Fruit fly (Drosophila melanogaster) whole organism, embryonic: ENCODE data around the gene Aasdh.

Source experiments
- B-H2 ChIP-seq: fragments of 200-800 bp; sonication (Bioruptor generic); optimal IDR thresholded peaks from 2 replicates; lab custom pipeline; 2018; ENCODE audit warnings: missing biosample characterization, mild to moderate bottlenecking, missing genetic modification characterization
- Bdp1 ChIP-seq: fragments of 200-800 bp; sonication (Bioruptor generic); optimal IDR thresholded peaks from 3 replicates; lab custom pipeline; 2016; ENCODE audit warnings: missing biosample characterization, missing genetic modification characterization
- CG11247 ChIP-seq: fragments of 200-800 bp; sonication (Bioruptor generic); IDR thresholded peaks from 2 replicates; pipeline ENCODE4 v1.3.6; 2022; ENCODE audit warnings: missing biosample characterization, missing genetic modification characterization
- CG14050 ChIP-seq: fragments of 200-800 bp; sonication (Bioruptor generic); IDR thresholded peaks from 3 replicates; pipeline ENCODE4 v1.3.6; 2022; ENCODE audit warnings: missing biosample characterization, missing genetic modification characterization
- CG1529 ChIP-seq: fragments of 200-800 bp; sonication (Bioruptor generic); optimal IDR thresholded peaks from 3 replicates; lab custom pipeline; 2018; ENCODE audit warnings: missing biosample characterization, missing genetic modification characterization
- CG15479 ChIP-seq: fragments of 200-800 bp; sonication (Bioruptor generic); optimal IDR thresholded peaks from 3 replicates; lab custom pipeline; 2019; ENCODE audit warnings: missing biosample characterization, mild to moderate bottlenecking, missing genetic modification characterization, moderate library complexity
- CG15601 ChIP-seq: fragments of 200-800 bp; sonication (Bioruptor generic); optimal IDR thresholded peaks from 3 replicates; lab custom pipeline; 2019; ENCODE audit warnings: missing biosample characterization, mild to moderate bottlenecking, missing genetic modification characterization, moderate library complexity
- CG18262 ChIP-seq: fragments of 200-800 bp; optimal IDR thresholded peaks from 3 replicates; lab custom pipeline; 2019; ENCODE audit warnings: missing biosample characterization, mild to moderate bottlenecking, missing genetic modification characterization, moderate library complexity
- CG2678 ChIP-seq: fragments of 200-800 bp; sonication (Bioruptor generic); optimal IDR thresholded peaks from 3 replicates; lab custom pipeline; 2019; ENCODE audit warnings: missing biosample characterization, mild to moderate bottlenecking, missing genetic modification characterization, moderate library complexity
- CG31224 ChIP-seq: fragments of 200-800 bp; sonication (Bioruptor generic); IDR thresholded peaks from 2 replicates; pipeline ENCODE4 v1.3.6; 2022; ENCODE audit warnings: missing biosample characterization, missing genetic modification characterization
- CG31365 ChIP-seq: fragments of 200-800 bp; sonication (Bioruptor generic); optimal IDR thresholded peaks from 2 replicates; lab custom pipeline; 2018; ENCODE audit warnings: missing biosample characterization, mild to moderate bottlenecking, missing genetic modification characterization
- CG31388 ChIP-seq: fragments of 200-800 bp; sonication (Bioruptor generic); optimal IDR thresholded peaks from 2 replicates; lab custom pipeline; 2016; ENCODE audit warnings: missing biosample characterization, missing genetic modification characterization
- CG3163 ChIP-seq: fragments of 200-800 bp; sonication (Bioruptor generic); optimal IDR thresholded peaks from 3 replicates; lab custom pipeline; 2016; ENCODE audit warnings: missing biosample characterization, missing genetic modification characterization
- CG32767 ChIP-seq: fragments of 200-800 bp; sonication (Bioruptor generic); IDR thresholded peaks from 2 replicates; pipeline ENCODE4 v1.3.6; 2022; ENCODE audit warnings: missing biosample characterization, missing genetic modification characterization
- CG3726 ChIP-seq: fragments of 200-800 bp; sonication (Bioruptor generic); IDR thresholded peaks from 3 replicates; pipeline ENCODE4, ENCODE4 v1.3.6; 2022; ENCODE audit warnings: missing biosample characterization, missing genetic modification characterization
- CG4360 ChIP-seq: fragments of 200-800 bp; sonication (Bioruptor generic); IDR thresholded peaks from 2 replicates; pipeline ENCODE4 v1.3.6; 2022; ENCODE audit warnings: missing biosample characterization, missing genetic modification characterization
- CG43689 ChIP-seq: fragments of 200-800 bp; sonication (Bioruptor generic); IDR thresholded peaks from 2 replicates; pipeline ENCODE4 v1.3.6; 2022; ENCODE audit warnings: missing biosample characterization, missing genetic modification characterization
- CG5953 ChIP-seq: fragments of 200-800 bp; sonication (Bioruptor generic); IDR thresholded peaks from 2 replicates; pipeline ENCODE4 v1.3.6; 2022; ENCODE audit warnings: missing biosample characterization, missing genetic modification characterization
- CG6175 ChIP-seq: fragments of 200-800 bp; sonication (Bioruptor generic); IDR thresholded peaks from 3 replicates; pipeline ENCODE4 v1.3.6; 2022; ENCODE audit warnings: missing biosample characterization, missing genetic modification characterization
- CG7745 ChIP-seq: fragments of 200-800 bp; sonication (Bioruptor generic); optimal IDR thresholded peaks from 2 replicates; lab custom pipeline; 2018; ENCODE audit warnings: missing biosample characterization, mild to moderate bottlenecking, missing genetic modification characterization, moderate library complexity
- CG7963 ChIP-seq: fragments of 200-800 bp; sonication (Bioruptor generic); IDR thresholded peaks from 3 replicates; pipeline ENCODE4 v1.3.6; 2022; ENCODE audit warnings: missing biosample characterization, missing genetic modification characterization; ENCODE audit not compliant: partially characterized antibody
- CG9437 ChIP-seq: fragments of 200-800 bp; sonication (Bioruptor generic); optimal IDR thresholded peaks from 2 replicates; lab custom pipeline; 2018; ENCODE audit warnings: missing biosample characterization, mild to moderate bottlenecking, missing genetic modification characterization
- D19A ChIP-seq: fragments of 200-800 bp; optimal IDR thresholded peaks from 3 replicates; lab custom pipeline; 2019; ENCODE audit warnings: missing biosample characterization, mild to moderate bottlenecking, missing genetic modification characterization, moderate library complexity
- H15 ChIP-seq: fragments of 200-800 bp; sonication (Bioruptor generic); IDR thresholded peaks from 3 replicates; pipeline ENCODE4 v1.3.6; 2022; ENCODE audit warnings: missing biosample characterization, missing genetic modification characterization
- HLH4C ChIP-seq: fragments of 200-800 bp; sonication (Bioruptor generic); IDR thresholded peaks from 3 replicates; pipeline ENCODE4 v1.3.6; 2022; ENCODE audit warnings: missing biosample characterization, missing genetic modification characterization; ENCODE audit not compliant: partially characterized antibody
- Lpt ChIP-seq: fragments of >200 bp; optimal IDR thresholded peaks from 2 replicates; lab custom pipeline; 2018; ENCODE audit warnings: missing biosample characterization, missing genetic modification characterization
- NFAT ChIP-seq: fragments of 200-800 bp; sonication (Bioruptor generic); IDR thresholded peaks from 2 replicates; pipeline ENCODE4 v1.3.6; 2022; ENCODE audit warnings: missing biosample characterization, missing genetic modification characterization
- NfI ChIP-seq: fragments of 200-800 bp; sonication (Bioruptor generic); optimal IDR thresholded peaks from 3 replicates; lab custom pipeline; 2018; ENCODE audit warnings: missing biosample characterization, mild to moderate bottlenecking, missing genetic modification characterization, moderate library complexity
- Oaz ChIP-seq: fragments of 200-800 bp; sonication (Bioruptor generic); IDR thresholded peaks from 2 replicates; pipeline ENCODE4 v1.3.6; 2022; ENCODE audit warnings: missing biosample characterization, missing genetic modification characterization
- Oli ChIP-seq: fragments of 200-800 bp; sonication (Bioruptor generic); optimal IDR thresholded peaks from 2 replicates; lab custom pipeline; 2018; ENCODE audit warnings: missing biosample characterization, mild to moderate bottlenecking, missing genetic modification characterization, moderate library complexity
- Rx ChIP-seq: fragments of 200-800 bp; sonication (Bioruptor generic); IDR thresholded peaks from 2 replicates; pipeline ENCODE4 v1.3.6; 2022; ENCODE audit warnings: missing biosample characterization, missing genetic modification characterization
- Tbp ChIP-seq: fragments of >200 bp; optimal IDR thresholded peaks from 2 replicates; lab custom pipeline; 2018; ENCODE audit warnings: missing biosample characterization, missing genetic modification characterization
- Trl ChIP-seq, 3 experiments: fragments of >200 bp in 2 of 3; fragments of 200-800 bp in 1 of 3; sonication (Bioruptor generic) in 1 of 3; optimal IDR thresholded peaks; 2 replicates in 1 of 3; 3 replicates in 2 of 3; lab custom pipeline; 2016 to 2017; ENCODE audit warnings: missing biosample characterization in 1 of 3, missing genetic modification characterization in 1 of 3
- ap ChIP-seq: fragments of 200-800 bp; sonication (Bioruptor generic); IDR thresholded peaks from 2 replicates; pipeline ENCODE4 v1.3.6; 2022; ENCODE audit warnings: missing biosample characterization, missing genetic modification characterization
- bigmax ChIP-seq: fragments of 200-800 bp; sonication (Bioruptor generic); optimal IDR thresholded peaks from 2 replicates; lab custom pipeline; 2018; ENCODE audit warnings: missing biosample characterization, mild to moderate bottlenecking, missing genetic modification characterization
- caup ChIP-seq: fragments of 200-800 bp; sonication (Bioruptor generic); optimal IDR thresholded peaks from 3 replicates; lab custom pipeline; 2017; ENCODE audit warnings: missing biosample characterization, mild to moderate bottlenecking, missing genetic modification characterization, moderate library complexity; ENCODE audit not compliant: severe bottlenecking
- dmrt11E ChIP-seq: fragments of 200-800 bp; sonication (Bioruptor generic); optimal IDR thresholded peaks from 3 replicates; lab custom pipeline; 2018; ENCODE audit warnings: missing biosample characterization, mild to moderate bottlenecking, missing genetic modification characterization, moderate library complexity
- exex ChIP-seq: fragments of 200-800 bp; sonication (Bioruptor generic); optimal IDR thresholded peaks from 4 replicates; lab custom pipeline; 2018; ENCODE audit warnings: missing biosample characterization, mild to moderate bottlenecking, missing genetic modification characterization, moderate library complexity
- knrl ChIP-seq: fragments of 200-800 bp; sonication (Bioruptor generic); IDR thresholded peaks from 3 replicates; pipeline ENCODE4 v1.3.6; 2022; ENCODE audit warnings: missing biosample characterization, missing genetic modification characterization; ENCODE audit not compliant: partially characterized antibody
- nerfin-2 ChIP-seq: fragments of 200-800 bp; sonication (Bioruptor generic); IDR thresholded peaks from 2 replicates; pipeline ENCODE4 v1.3.6; 2022; ENCODE audit warnings: missing biosample characterization, missing genetic modification characterization; ENCODE audit not compliant: partially characterized antibody
- odd ChIP-seq: fragments of 200-800 bp; sonication (Bioruptor generic); optimal IDR thresholded peaks from 2 replicates; lab custom pipeline; 2017; ENCODE audit warnings: missing biosample characterization, mild to moderate bottlenecking, missing genetic modification characterization
- sd ChIP-seq: fragments of 200-800 bp; sonication (Bioruptor generic); optimal IDR thresholded peaks from 3 replicates; lab custom pipeline; 2018; ENCODE audit warnings: missing biosample characterization, mild to moderate bottlenecking, missing genetic modification characterization, moderate library complexity
- sim ChIP-seq: fragments of 200-800 bp; sonication (Bioruptor generic); IDR thresholded peaks from 2 replicates; pipeline ENCODE4 v1.3.6; 2022; ENCODE audit warnings: missing biosample characterization, missing genetic modification characterization
- sisA ChIP-seq: fragments of 200-800 bp; sonication (Bioruptor generic); IDR thresholded peaks from 2 replicates; pipeline ENCODE4 v1.3.6; 2022; ENCODE audit warnings: missing biosample characterization, missing genetic modification characterization
- slp2 ChIP-seq: fragments of 200-800 bp; sonication (Bioruptor generic); optimal IDR thresholded peaks from 2 replicates; lab custom pipeline; 2016; ENCODE audit warnings: missing biosample characterization, missing genetic modification characterization
- ssp ChIP-seq: fragments of 200-800 bp; sonication (Bioruptor generic); IDR thresholded peaks from 2 replicates; pipeline ENCODE4 v1.3.6; 2022; ENCODE audit warnings: missing biosample characterization, missing genetic modification characterization
- yki ChIP-seq: fragments of >200 bp; optimal IDR thresholded peaks from 3 replicates; lab custom pipeline; 2018
- zfh2 ChIP-seq: fragments of 200-800 bp; sonication (Bioruptor generic); optimal IDR thresholded peaks from 2 replicates; lab custom pipeline; 2016; ENCODE audit warnings: missing biosample characterization, missing genetic modification characterization

Gene Aasdh

DNA sequence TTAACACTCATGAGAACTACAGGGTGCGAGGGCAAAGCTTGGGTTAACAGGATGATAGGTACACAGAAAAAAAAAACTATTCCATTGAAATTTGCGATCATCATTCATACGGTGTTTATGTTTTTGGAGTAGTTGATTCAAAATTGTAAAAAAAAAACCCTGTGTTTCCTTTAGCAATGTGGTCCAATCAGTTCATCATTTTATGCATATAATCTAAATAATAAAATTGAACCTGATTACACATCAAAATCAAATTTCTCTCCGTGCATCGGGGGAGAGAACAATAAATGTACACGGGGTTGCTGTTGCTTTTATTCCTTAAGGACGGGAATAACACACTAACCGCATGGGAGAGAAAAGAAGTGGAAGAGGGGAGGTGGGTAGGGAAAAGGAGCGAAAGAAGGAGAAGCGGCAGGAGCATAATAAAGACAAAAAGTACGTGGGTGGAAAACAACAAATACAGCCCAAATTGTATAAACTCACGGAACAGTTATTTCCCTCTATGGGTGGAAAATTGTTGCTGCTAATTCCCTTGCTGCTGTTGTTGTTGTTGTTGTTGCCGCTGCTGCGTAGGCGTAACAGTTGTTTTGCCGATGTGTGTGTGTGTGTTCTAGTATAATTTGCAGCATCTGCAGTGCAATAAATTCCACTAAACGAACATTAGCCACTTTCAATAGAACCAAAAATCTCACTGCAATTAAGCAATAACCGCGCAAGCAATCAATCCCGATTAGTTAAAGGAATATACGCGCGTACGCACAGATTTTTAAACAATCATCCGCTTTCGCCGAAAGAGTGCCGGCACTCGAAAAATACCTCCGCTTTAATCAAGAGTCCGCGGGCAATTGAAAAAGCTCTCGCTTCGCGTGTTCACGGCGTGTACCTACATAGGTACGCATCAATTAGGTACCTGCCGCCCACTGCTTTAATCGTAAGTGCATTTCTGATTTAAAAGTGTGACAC, 14.0 kb upstream of the Aasdh start, which contains the start of gene Agpat2 (continued):
- peak; percentile 62 for TF ChIP-seq B-H2
- TF ChIP-seq Trl (optimal IDR thresholded peaks at IDR 0.05; lab: Kevin White, UChicago): no peak
- peak; percentile 78 for TF ChIP-seq Trl (GFP tag; optimal IDR thresholded peaks at IDR 0.05; lab: Kevin White, UChicago)
- TF ChIP-seq HLH4C: no peak
- peak; percentile 80 for TF ChIP-seq slp2 (GFP tag; lab: Kevin White, UChicago)
- TF ChIP-seq Tbp (GFP tag; lab: Kevin White, UChicago): no peak
- TF ChIP-seq dmrt11E: peak; percentile 82
- peak; percentile 46 for TF ChIP-seq Oaz
- TF ChIP-seq CG3163 (GFP tag; lab: Kevin White, UChicago): peak; percentile 24
- peak; percentile 73 for TF ChIP-seq odd (GFP tag; lab: Kevin White, UChicago)
- TF ChIP-seq CG18262: peak; percentile 88
- peak; percentile 60 for TF ChIP-seq zfh2 (GFP tag; lab: Kevin White, UChicago)
- TF ChIP-seq sim (GFP tag; lab: Robert Waterston, UW): 0 out of 2 replicates have a peak, but pooled peaks have one; percentile 61
- TF ChIP-seq ssp (GFP tag; lab: Robert Waterston, UW): peak; percentile 66
- peak; percentile 56; the same call in 1 of the 2 replicates for TF ChIP-seq CG31224 (GFP tag; lab: Robert Waterston, UW)
- TF ChIP-seq ap: peak; percentile 69
- peak; percentile 52 for TF ChIP-seq CG31365
- TF ChIP-seq sisA (GFP tag; lab: Robert Waterston, UW): peak; percentile 78
- 0 out of 2 replicates have a peak, but pooled peaks have one; percentile 26 for TF ChIP-seq NFAT (GFP tag; lab: Robert Waterston, UW)
- no peak for TF ChIP-seq CG7745 (tag; lab: Kevin White, UChicago)
- TF ChIP-seq exex (tag; lab: Kevin White, UChicago): peak; percentile 16

DNA sequence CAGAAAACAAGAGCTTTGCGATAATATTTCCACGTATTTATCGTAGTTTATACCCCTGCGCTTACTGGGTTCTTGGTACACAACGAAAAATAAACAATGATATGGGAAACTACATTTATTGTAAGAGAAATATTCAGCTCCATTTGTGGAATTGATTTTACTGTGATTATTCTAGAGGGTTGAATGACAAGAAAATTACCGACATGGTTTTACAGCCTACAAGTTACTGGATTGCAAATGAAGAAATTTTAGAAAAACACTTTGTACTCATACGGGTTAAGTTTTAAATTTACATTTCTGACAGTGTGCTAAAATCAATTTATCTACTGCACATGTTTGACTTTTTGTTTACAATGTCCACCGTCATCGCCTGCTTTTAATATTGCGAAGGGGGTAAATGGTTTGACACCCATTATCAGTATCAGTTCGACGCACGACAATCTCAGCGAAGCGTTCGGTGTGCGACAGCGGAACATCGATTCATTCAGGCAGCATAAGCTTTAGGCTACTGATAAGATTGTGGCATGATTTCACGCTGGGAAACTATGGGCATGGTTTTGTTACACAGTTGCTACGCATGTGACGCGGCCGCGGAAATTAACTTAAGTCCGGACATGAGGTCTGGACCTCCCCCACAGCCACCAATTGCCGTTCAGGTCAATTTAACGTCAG, 12.5 kb upstream of the Aasdh start:
- no peak for TF ChIP-seq CG31388 (GFP tag; lab: Kevin White, UChicago)
- TF ChIP-seq caup: peak; percentile 38
- TF ChIP-seq CG7963 (GFP tag; lab: Robert Waterston, UW): no peak
- no peak for TF ChIP-seq yki
- TF ChIP-seq CG14050 (GFP tag; lab: Robert Waterston, UW): no peak
- no peak for TF ChIP-seq knrl (GFP tag; lab: Robert Waterston, UW)
- no peak for TF ChIP-seq CG1529 (GFP tag; lab: Kevin White, UChicago)
- 0 out of 3 replicates have a peak, but pooled peaks have one; percentile 34 for TF ChIP-seq CG6175
- no peak for TF ChIP-seq bigmax
- TF ChIP-seq CG15601 (tag; lab: Kevin White, UChicago): no peak
- TF ChIP-seq NfI (GFP tag; lab: Kevin White, UChicago): peak; percentile 8
- TF ChIP-seq Bdp1 (GFP tag; lab: Kevin White, UChicago): no peak
- TF ChIP-seq CG4360: no peak
- TF ChIP-seq CG15479 (GFP tag; lab: Kevin White, UChicago): no peak
- no peak for TF ChIP-seq Lpt (GFP tag; lab: Kevin White, UChicago)
- TF ChIP-seq sd (tag; lab: Kevin White, UChicago): no peak
- no peak for TF ChIP-seq CG3726 (GFP tag; lab: Robert Waterston, UW)
- TF ChIP-seq Rx: no peak
- no peak for TF ChIP-seq B-H2
- no peak for TF ChIP-seq H15 (GFP tag; lab: Robert Waterston, UW)
- TF ChIP-seq CG2678 (tag; lab: Kevin White, UChicago): peak; percentile 61
- TF ChIP-seq CG9437: no peak
- no peak for TF ChIP-seq CG11247
- TF ChIP-seq Oli (tag; lab: Kevin White, UChicago): peak; percentile 44
- TF ChIP-seq nerfin-2: no peak
- no peak for TF ChIP-seq D19A (tag; lab: Kevin White, UChicago)
- TF ChIP-seq CG5953 (GFP tag; lab: Robert Waterston, UW): no peak
- TF ChIP-seq CG32767 (GFP tag; lab: Robert Waterston, UW): no peak
- no peak for TF ChIP-seq CG43689 (GFP tag; lab: Robert Waterston, UW)
